Fruit fly (Drosophila melanogaster) S2 (cell line): Measurements from ENCODE around the gene CG4080.
A peak's percentile ranks its signal among the peaks of the same experiment; 100 is the strongest.

ENCODE experiments used
- CG8478 ChIP-seq: fragments of >200 bp; optimal IDR thresholded peaks from 2 replicates; lab custom pipeline; 2018
- CTCF ChIP-seq, 2 experiments: fragments of >200 bp; optimal IDR thresholded peaks; 2 replicates each; lab custom pipeline; 2018

Gene CG4080

DNA sequence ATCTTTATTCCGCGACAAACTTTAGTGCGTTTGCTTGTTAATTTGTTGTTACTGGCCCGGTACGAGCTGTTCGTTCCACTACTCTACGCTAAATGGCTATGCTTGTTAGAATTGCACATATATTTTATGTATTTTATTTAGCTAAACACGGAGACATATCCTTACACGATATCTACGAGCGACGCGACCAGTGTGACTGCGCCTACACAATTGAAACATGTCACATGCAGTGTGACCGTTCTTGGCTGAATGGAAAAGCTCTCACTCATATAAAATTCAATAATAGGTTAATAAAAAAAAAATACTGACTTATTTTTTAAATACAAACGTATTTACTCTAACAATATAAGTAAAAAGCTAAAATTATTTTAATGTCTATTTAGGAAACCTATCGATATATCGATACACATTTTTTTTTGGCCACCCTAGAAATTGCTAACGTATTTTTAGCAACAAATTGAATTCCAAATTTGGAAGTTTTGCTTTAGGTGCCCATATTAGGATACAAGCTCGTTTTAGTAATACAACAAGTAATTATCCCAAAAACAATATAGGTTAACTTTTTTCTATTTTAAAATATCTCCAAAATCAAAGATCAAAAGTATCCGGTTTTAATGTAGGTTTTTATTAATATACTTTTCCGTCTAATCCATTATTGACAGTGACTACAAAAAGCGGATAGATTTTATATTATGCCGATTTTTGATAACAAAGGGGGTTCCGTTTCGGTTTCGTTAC, at the start of gene CG4080:
Gene CG4080, minus strand, starts transcription at position 215 of the 738 bp plus-strand sequence.
- TF ChIP-seq CG8478 (lab: Kevin White, UChicago): no peak
- TF ChIP-seq CTCF (optimal IDR thresholded peaks at IDR 0.05; lab: Kevin White, UChicago): peak in 1 of 2 experiments; percentile 10

DNA sequence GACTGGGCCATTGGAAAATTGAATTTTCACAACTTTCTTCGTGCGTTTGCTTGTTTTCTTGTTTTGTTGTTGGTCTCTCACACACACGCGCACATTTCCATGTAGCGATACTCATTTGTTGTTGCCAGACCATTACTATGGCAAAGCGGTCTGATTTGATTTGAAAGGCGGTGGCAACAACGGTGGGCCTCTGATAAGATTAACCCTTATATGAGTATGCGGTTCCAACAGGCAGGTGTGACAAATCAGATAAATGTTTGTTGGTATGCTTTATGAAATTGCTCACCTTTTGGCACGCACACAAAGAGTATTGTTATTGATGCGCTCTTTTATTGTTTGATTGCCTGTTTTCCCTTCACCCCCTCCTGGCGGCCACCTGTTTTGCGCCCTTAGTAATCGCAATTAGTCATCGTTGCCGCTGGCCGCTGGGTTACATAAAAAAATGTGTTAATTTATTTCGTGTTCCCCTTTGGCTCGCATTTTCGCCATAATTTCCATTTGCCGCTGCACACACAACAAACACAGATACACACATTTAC, 48.3 kb upstream of the CG4080 start:
- no peak for TF ChIP-seq CTCF (optimal IDR thresholded peaks at IDR 0.05; lab: Kevin White, UChicago)
- no peak for TF ChIP-seq CG8478 (lab: Kevin White, UChicago)

DNA sequence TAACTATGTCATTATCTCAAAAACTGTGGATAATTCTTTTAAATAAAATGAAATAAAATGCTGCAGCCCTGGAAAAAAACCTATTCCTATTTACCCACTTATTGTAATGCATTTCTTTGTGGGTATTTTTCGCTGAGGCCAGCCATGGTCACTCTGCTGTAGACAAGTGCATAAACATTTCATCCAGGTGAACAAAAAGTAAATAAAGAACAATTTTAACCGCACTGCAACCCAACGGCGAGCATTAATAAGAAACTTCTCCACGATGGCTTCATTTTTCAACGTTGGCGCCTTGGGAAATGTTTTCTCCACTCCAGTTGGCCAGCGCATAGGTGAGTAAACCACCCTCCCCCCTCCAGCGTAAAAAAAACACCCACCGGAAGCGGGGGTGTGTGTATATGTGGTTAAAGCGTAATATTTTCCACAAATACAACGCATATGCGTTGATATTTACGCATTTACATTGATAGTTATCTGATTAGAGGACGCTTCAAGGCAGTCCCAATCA, 47.8 kb upstream of the CG4080 start, which contains the start of gene CG3529:
Gene CG3529, plus strand, starts transcription at position 134 of the 508 bp plus-strand sequence.
- TF ChIP-seq CG8478 (lab: Kevin White, UChicago) (no peak), CTCF (optimal IDR thresholded peaks at IDR 0.05; lab: Kevin White, UChicago) (no peak)

DNA sequence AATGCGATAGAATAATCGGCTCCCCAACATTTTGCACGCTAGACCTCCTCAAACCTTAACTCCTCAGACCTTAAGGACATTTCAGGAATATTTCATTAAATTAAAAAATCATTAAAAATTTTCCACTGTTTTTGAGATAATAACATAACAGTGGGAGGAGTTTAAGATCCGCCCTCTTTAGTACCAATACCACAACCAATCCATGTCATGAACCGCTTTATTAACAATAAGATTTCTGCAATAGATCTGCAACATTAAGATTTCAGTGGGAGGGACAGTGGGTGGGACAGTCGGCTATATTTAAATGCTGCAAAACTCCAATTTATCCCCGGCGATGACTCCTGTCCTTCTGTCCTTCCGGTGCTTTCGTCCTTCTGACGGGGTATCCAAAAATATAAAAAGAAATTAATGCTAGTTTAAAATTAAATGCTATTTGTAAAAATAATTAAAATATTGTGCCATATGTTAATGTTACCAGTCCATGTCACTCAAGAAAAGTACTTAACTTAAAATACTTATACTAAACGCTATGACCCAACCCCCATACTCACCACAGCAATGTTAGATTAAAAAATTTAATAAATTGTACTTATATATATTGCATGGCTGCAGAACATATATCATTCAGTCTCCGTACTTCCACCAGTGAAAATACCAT, 43.7 kb upstream of the CG4080 start, which contains the start of gene Srg3:
Gene Srg3, plus strand, starts transcription at position 608 of the 658 bp plus-strand sequence.
- TF ChIP-seq CTCF (optimal IDR thresholded peaks at IDR 0.05; lab: Kevin White, UChicago) (peak in 1 of 2 experiments; percentile 16), CG8478 (lab: Kevin White, UChicago) (no peak)

DNA sequence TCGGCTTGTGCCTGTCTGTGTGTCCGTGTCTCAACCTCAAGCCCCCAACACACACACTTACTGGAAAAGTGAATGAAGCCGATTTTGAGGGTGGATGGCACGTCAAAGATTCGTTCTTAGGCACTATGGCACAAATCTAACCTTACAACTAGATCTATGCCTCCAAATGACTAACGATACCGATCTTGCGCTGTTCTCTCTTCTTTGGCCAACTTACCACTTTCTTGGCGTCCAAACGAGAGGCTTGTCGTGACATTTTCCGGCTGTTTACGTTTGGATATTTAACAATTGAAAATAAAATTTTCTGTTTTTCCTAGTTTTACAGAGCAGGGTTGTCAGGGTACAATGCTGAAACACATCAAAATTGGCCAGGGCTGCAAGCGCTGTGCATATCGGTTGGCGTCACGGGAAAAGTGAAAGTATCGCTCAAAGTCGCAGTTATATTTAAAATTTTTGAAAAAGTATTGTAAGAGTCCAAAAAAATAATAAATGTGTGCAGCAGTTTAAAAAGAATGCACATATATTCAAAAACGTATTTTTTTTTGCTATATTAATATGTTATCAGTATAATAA, 43.0 kb upstream of the CG4080 start, which contains the start of the genes Bet3 and Nf-YA:
Gene Bet3, minus strand, starts transcription at position 361 of the 573 bp plus-strand sequence.
Gene Nf-YA, minus strand, starts transcription at position 361 of the 573 bp plus-strand sequence.
- TF ChIP-seq CG8478 (lab: Kevin White, UChicago): no peak
- peak in 1 of 2 experiments; percentile 34 for TF ChIP-seq CTCF (optimal IDR thresholded peaks at IDR 0.05; lab: Kevin White, UChicago)

DNA sequence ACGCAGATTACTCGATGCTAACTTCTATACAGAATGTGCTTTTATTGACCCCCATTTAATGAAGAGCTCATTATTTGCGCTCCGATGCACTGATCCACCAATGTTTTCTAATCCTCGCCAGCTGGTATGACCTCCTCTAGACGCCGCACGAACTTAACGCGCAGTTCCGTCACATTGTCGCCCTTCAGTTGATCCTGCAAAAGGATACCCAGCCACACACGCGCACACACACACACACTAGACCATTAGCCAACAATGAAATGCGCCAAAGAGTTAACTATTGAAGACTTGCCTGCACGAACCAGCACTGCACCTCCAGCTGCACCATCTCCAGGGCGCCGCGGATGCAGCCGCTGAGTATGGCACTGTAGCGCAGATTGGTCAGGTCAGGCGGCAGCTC, 39.8 kb upstream of the CG4080 start:
- no peak for TF ChIP-seq CTCF (optimal IDR thresholded peaks at IDR 0.05; lab: Kevin White, UChicago)
- TF ChIP-seq CG8478 (lab: Kevin White, UChicago): no peak

DNA sequence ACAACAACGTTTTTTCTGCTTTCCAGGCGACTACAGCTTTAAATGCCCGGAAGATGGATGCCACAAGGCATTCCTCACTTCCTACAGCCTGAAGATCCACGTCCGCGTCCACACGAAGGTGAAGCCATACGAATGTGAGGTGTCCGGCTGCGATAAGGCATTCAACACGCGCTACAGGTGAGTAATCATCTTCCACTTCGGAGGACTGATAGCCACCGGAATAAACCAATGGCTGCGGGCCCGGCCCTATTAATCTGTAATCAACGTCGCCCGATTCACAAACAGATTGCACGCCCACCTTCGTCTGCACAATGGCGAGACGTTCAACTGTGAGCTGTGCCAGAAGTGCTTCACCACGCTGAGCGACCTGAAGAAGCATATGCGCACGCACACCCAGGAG, 36.8 kb upstream of the CG4080 start:
- TF ChIP-seq CG8478 (lab: Kevin White, UChicago) (no peak), CTCF (optimal IDR thresholded peaks at IDR 0.05; lab: Kevin White, UChicago) (no peak)

DNA sequence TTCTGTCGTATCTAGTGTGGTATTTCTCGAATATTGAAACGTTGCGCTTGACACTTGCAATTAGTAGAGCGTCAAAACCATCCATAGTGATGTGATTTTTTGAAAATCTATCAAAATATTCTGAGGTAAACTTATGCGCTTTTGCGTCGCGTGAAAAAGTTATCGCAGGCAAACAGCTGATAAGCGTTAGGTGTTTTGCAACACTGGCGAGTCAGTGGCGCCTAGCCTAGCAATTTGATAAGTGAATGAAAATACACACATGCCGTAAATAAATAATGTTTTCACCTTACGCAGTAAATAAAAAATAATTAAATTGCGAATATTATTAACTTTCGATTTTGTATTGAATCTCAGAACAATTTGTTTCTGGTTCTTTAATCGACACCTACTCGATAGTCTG, 36.3 kb upstream of the CG4080 start, which contains the start of gene CG42526:
Gene CG42526, minus strand, starts transcription at position 85 of the 400 bp plus-strand sequence.
- TF ChIP-seq CG8478 (lab: Kevin White, UChicago): no peak
- no peak for TF ChIP-seq CTCF (optimal IDR thresholded peaks at IDR 0.05; lab: Kevin White, UChicago)

DNA sequence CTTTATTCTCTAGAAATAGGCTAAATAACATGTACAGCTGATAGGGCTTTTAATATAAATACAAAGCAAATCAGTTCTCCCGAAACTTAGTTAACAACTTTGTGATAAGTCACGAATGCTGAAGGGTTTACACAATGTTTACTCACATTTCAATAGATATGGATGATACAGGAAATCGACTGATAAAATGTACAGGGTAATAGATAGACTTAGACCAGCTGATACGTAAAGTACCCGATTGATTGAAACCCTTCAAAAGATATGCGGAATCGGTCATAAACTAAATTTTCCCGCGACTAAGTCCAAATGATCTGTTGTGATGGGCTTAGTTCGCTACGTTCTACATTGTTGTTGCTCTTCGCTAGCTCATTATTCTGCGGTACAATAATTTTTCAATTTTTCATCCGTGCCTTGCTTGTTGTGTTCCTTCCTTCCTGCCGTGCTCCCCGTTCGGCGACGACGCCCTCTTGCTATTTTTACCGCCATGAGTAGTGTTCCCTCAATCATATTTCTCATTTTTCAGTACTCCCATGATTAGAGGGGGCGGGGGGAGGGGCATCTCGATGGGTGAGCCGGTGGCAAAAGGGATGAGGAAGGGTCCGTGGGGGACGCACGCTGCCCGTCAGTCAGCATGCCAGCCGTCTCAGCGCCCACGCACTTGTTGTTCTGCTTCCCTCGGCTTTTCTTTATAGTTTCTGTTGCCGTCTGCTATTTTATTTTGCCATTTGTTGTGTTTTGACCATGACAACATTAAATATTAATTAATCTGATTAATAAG, 34.0 kb upstream of the CG4080 start:
- TF ChIP-seq CG8478 (lab: Kevin White, UChicago) (no peak), CTCF (optimal IDR thresholded peaks at IDR 0.05; lab: Kevin White, UChicago) (no peak)

DNA sequence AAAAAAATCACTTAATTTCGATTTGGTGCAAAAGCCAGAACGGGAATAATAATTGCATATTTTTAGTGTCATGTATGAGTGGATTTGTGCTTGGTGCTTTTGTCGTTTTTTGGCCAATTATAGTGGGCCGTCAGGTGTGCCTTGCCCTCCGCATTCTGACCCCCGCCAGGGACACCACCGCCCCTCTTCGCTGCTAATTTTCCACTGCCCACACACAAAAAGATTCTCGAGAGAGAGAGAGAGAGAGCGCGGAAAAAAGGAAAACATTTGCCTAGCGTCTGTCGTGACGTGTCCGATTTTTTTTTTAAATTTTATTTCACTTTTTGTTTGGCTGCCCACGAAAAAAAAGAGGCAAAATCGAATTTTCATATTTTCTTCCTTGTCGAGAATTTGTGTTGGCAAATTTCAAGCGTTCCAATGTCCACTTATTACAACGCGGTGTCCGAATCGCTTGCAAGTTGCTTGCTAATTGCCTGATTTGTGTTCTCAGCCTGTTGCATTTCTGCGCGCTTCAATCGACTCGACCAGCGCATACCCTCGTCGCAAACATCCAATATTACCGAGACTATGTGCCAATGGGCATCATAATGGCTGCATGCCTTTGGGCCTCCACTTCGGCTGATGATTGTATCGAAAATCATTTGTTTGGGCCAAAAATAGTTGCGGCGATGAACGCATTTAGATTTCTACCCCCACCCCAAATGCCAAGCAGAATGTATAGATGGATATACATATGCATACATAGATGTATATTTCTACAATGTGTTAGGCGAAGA, 33.0 kb upstream of the CG4080 start:
- TF ChIP-seq CG8478 (lab: Kevin White, UChicago) (no peak), CTCF (optimal IDR thresholded peaks at IDR 0.05; lab: Kevin White, UChicago) (no peak)

DNA sequence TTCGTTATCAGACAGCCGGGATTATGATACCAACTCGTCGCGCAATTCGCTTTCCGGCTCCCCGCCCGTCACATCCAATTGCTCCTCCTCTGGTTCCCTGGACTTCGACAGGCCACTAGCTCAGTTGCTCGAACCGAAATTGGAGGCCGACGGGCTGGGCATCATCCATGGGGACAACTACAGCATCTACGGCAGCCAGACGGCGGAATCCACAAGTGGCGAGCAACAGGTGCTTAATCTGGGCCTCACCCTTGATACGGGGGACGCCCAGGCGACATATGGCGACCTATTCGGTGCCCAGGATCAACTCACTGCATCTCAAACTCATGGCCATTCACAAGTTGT, 31.6 kb upstream of the CG4080 start:
- TF ChIP-seq CTCF (optimal IDR thresholded peaks at IDR 0.05; lab: Kevin White, UChicago) (no peak), CG8478 (lab: Kevin White, UChicago) (no peak)

DNA sequence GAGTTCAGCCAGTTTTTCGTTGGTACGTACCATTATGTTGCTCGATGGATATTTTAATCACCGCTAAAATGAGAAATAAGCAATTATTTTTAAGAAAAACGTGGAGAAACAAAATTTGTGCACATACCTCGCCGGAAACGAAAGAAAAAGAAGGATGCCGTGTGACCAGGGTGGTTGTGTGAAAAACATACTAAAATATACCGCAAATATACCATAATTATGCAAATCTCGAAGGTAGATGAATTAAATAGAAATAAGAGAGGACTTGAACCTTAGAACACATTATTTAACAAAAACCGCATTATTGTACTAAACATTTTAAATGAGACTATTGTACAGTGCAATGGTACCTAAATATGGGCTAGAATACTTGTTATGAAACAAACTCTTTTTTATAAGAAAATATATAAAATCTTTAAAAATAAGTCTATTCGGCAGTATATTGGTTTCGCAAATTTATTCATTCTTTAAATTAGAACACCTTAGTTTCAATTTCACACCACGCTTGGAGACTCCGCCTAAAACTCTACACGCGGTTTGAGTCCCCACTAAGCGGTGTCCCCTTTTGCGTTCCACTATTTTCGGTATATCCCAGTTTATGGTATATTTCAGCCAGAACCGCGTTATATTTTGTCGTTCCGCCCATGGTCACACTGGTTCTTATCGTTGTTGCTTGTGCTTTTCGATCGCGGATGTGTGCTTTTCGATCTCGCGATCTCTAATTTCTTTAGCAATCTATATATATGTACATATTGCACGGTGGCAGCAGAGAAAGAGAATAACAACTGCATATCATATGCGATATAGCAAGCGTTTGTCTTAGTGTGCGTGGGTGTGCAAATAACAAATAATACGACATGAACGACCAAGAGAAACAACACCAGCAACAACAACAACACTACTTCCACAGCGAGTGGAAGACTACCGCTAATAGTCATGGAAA, 30.9 kb upstream of the CG4080 start, which contains the start of the genes RpS17 and MTF-1:
Gene RpS17, minus strand, starts transcription at position 157 of the 943 bp plus-strand sequence.
Gene MTF-1, plus strand, starts transcription at position 648 of the 943 bp plus-strand sequence.
- TF ChIP-seq CG8478 (lab: Kevin White, UChicago): no peak
- peak; percentile 42 to 64 for TF ChIP-seq CTCF (optimal IDR thresholded peaks at IDR 0.05; lab: Kevin White, UChicago)
